Worm (Caenorhabditis elegans) whole organism, midembryonic: Measurements from ENCODE around the gene F29A7.3.

Experiments
- cog-1 ChIP-seq: sonication (generic microtip); optimal IDR thresholded peaks from 2 replicates; lab custom pipeline; 2016; ENCODE audit warnings: missing genetic modification characterization, missing compliant biosample characterization
- flt-1 ChIP-seq: fragments of 200-800 bp; sonication (Bioruptor generic); IDR thresholded peaks from 2 replicates; pipeline ENCODE4 v1.3.6; 2022; ENCODE audit warnings: missing genetic modification characterization, missing compliant biosample characterization
- klf-2 ChIP-seq: fragments of 200-800 bp; sonication (Bioruptor generic); conservative IDR thresholded peaks from 2 replicates; pipeline ENCODE4 v1.3.6; 2022; ENCODE audit warnings: missing genetic modification reagents, missing genetic modification characterization, missing compliant biosample characterization
- ref-1 ChIP-seq: fragments of 200-800 bp; sonication (Bioruptor generic); conservative IDR thresholded peaks from 2 replicates; pipeline ENCODE4 v1.3.6; 2022; ENCODE audit warnings: missing genetic modification reagents, missing genetic modification characterization, missing compliant biosample characterization
- tab-1 ChIP-seq: fragments of 200-800 bp; sonication (Bioruptor generic); IDR thresholded peaks from 2 replicates; pipeline ENCODE4 v1.3.6; 2022; ENCODE audit warnings: missing genetic modification characterization, missing compliant biosample characterization
- ztf-29 ChIP-seq: fragments of 200-800 bp; sonication (Bioruptor generic); IDR thresholded peaks from 2 replicates; pipeline ENCODE4 v1.3.6; 2022; ENCODE audit warnings: missing genetic modification reagents, missing genetic modification characterization, missing compliant biosample characterization

- no peak for TF ChIP-seq klf-2
- no peak for TF ChIP-seq flt-1 (GFP tag; lab: Robert Waterston, UW)
- no peak for TF ChIP-seq tab-1 (GFP tag; lab: Robert Waterston, UW)
- no peak for TF ChIP-seq ref-1
- TF ChIP-seq ztf-29 (GFP tag; lab: Robert Waterston, UW), result no peak
- TF ChIP-seq cog-1 (tag; lab: Kevin White, UChicago), result no peak
These were observed 13.5 kb upstream of the F29A7.3 start, which contains the start of gene T05A8.6 for ce11 chrII:2739619-2740018.
